Worm (Caenorhabditis elegans) whole organism, L1 larva: ENCODE data around the gene Y75B8A.19.

Source experiments
- C16A3.4 ChIP-seq: fragments of 150-350 bp; optimal IDR thresholded peaks from 2 replicates; lab custom pipeline; 2014; ENCODE audit warnings: missing biosample characterization, missing genetic modification characterization
- C34B4.2 ChIP-seq: sonication (generic microtip); optimal IDR thresholded peaks from 2 replicates; lab custom pipeline; 2017; ENCODE audit warnings: mild to moderate bottlenecking, missing genetic modification characterization, missing compliant biosample characterization
- F16B12.6 ChIP-seq: fragments of 150-350 bp; optimal IDR thresholded peaks from 2 replicates; lab custom pipeline; 2014; ENCODE audit warnings: missing biosample characterization, missing genetic modification characterization
- Y116A8C.19 ChIP-seq: sonication (generic microtip); optimal IDR thresholded peaks from 2 replicates; lab custom pipeline; 2016; ENCODE audit warnings: missing compliant biosample characterization, missing genetic modification characterization, borderline replicate concordance
- aha-1 ChIP-seq: fragments of 150-350 bp; optimal IDR thresholded peaks from 2 replicates; lab custom pipeline; 2014; ENCODE audit warnings: missing biosample characterization, missing genetic modification characterization
- ceh-8 ChIP-seq: fragments of 200-800 bp; sonication (Bioruptor generic); optimal IDR thresholded peaks from 2 replicates; lab custom pipeline; 2018; ENCODE audit warnings: mild to moderate bottlenecking, missing genetic modification characterization, moderate library complexity, missing compliant biosample characterization
- ceh-88 ChIP-seq: fragments of 200-800 bp; sonication (Bioruptor generic); IDR thresholded peaks from 2 replicates; pipeline ENCODE4 v1.3.6; 2022; ENCODE audit warnings: missing genetic modification characterization, missing compliant biosample characterization
- ceh-90 ChIP-seq: sonication (generic microtip); optimal IDR thresholded peaks from 2 replicates; lab custom pipeline; 2016; ENCODE audit warnings: missing genetic modification characterization, missing compliant biosample characterization
- efl-1 ChIP-seq, 4 experiments: fragments of 150-350 bp; optimal IDR thresholded peaks in 3 of 4; peaks in 1 of 4; 1 replicate in 1 of 4; 2 replicates in 3 of 4; lab custom pipeline; 2014; ENCODE audit warnings: missing biosample characterization in 2 of 4, missing genetic modification characterization in 2 of 4, missing genetic modification reagents in 2 of 4
- efl-3 ChIP-seq: fragments of 200-800 bp; sonication (Bioruptor generic); optimal IDR thresholded peaks from 2 replicates; lab custom pipeline; 2018; ENCODE audit warnings: mild to moderate bottlenecking, missing genetic modification characterization, missing compliant biosample characterization
- egl-13 ChIP-seq: sonication (generic microtip); optimal IDR thresholded peaks from 2 replicates; lab custom pipeline; 2016; ENCODE audit warnings: missing genotype, missing genetic modification reagents, missing genetic modification characterization, missing compliant biosample characterization
- elt-2 ChIP-seq: sonication (generic microtip); optimal IDR thresholded peaks from 2 replicates; lab custom pipeline; 2016; ENCODE audit warnings: missing genetic modification characterization, mild to moderate bottlenecking, inconsistent platforms, missing compliant biosample characterization, missing genetic modification reagents
- elt-3 ChIP-seq, 6 experiments: fragments of 150-350 bp in 1 of 6; sonication (generic microtip); optimal IDR thresholded peaks; 2 replicates each; lab custom pipeline; 2017 to 2018; ENCODE audit warnings: missing biosample characterization in 6 of 6, missing genetic modification characterization in 6 of 6, inconsistent platforms in 1 of 6
- ets-5 ChIP-seq: fragments of 200-800 bp; sonication (Bioruptor generic); IDR thresholded peaks from 2 replicates; pipeline ENCODE4 v1.3.6; 2022; ENCODE audit warnings: missing genetic modification characterization, missing compliant biosample characterization
- fkh-10 ChIP-seq: sonication (generic microtip); optimal IDR thresholded peaks from 2 replicates; lab custom pipeline; 2017; ENCODE audit warnings: missing biosample characterization, missing genetic modification reagents, missing genetic modification characterization
- fkh-4 ChIP-seq: sonication (generic microtip); optimal IDR thresholded peaks from 2 replicates; lab custom pipeline; 2016; ENCODE audit warnings: missing compliant biosample characterization, missing genetic modification characterization, borderline replicate concordance
- fkh-8 ChIP-seq: sonication (generic microtip); optimal IDR thresholded peaks from 2 replicates; lab custom pipeline; 2016; ENCODE audit warnings: mild to moderate bottlenecking, missing genetic modification characterization, missing compliant biosample characterization
- fos-1 ChIP-seq: fragments of 150-350 bp; optimal IDR thresholded peaks from 2 replicates; lab custom pipeline; 2014; ENCODE audit warnings: missing biosample characterization, missing genetic modification characterization
- isw-1 ChIP-seq: fragments of 200-800 bp; sonication (Bioruptor generic); IDR thresholded peaks from 2 replicates; pipeline ENCODE4 v1.3.6; 2022; ENCODE audit warnings: missing genetic modification characterization, missing compliant biosample characterization
- lin-39 ChIP-seq: fragments of 150-350 bp; optimal IDR thresholded peaks from 2 replicates; lab custom pipeline; 2014; ENCODE audit warnings: missing biosample characterization, missing genetic modification reagents, missing genetic modification characterization
- lsy-2 ChIP-seq, 2 experiments: fragments of 150-350 bp; optimal IDR thresholded peaks; 2 replicates each; lab custom pipeline; 2014; ENCODE audit warnings: missing biosample characterization in 2 of 2, missing genetic modification characterization in 2 of 2
- mab-9 ChIP-seq: fragments of 200-800 bp; sonication (Bioruptor generic); IDR thresholded peaks from 2 replicates; pipeline ENCODE4 v1.3.6; 2022; ENCODE audit warnings: missing genetic modification reagents, missing genetic modification characterization, missing compliant biosample characterization
- mdl-1 ChIP-seq, 2 experiments: fragments of 150-350 bp; optimal IDR thresholded peaks; 2 replicates each; lab custom pipeline; 2014 to 2017; ENCODE audit warnings: missing biosample characterization in 2 of 2, missing genetic modification characterization in 2 of 2, inconsistent platforms in 1 of 2
- mef-2 ChIP-seq: fragments of 150-350 bp; optimal IDR thresholded peaks from 2 replicates; lab custom pipeline; 2014; ENCODE audit warnings: missing biosample characterization, missing genetic modification characterization
- nhr-11 ChIP-seq: fragments of 150-350 bp; optimal IDR thresholded peaks from 2 replicates; lab custom pipeline; 2014; ENCODE audit warnings: missing biosample characterization, missing genetic modification characterization
- nhr-28 ChIP-seq: fragments of 150-350 bp; optimal IDR thresholded peaks from 2 replicates; lab custom pipeline; 2014; ENCODE audit warnings: missing biosample characterization, missing genetic modification characterization
- nhr-77 ChIP-seq: fragments of 150-350 bp; optimal IDR thresholded peaks from 2 replicates; lab custom pipeline; 2014; ENCODE audit warnings: missing biosample characterization, missing genetic modification characterization
- pqm-1 ChIP-seq: sonication (generic microtip); optimal IDR thresholded peaks from 3 replicates; lab custom pipeline; 2017; ENCODE audit warnings: missing biosample characterization, missing genetic modification characterization
- skn-1 ChIP-seq: fragments of 150-350 bp; optimal IDR thresholded peaks from 2 replicates; lab custom pipeline; 2014; ENCODE audit warnings: missing biosample characterization, missing genetic modification characterization
- snu-23 ChIP-seq: sonication (generic microtip); optimal IDR thresholded peaks from 2 replicates; lab custom pipeline; 2016; ENCODE audit warnings: missing genetic modification characterization, missing compliant biosample characterization
- sox-4 ChIP-seq: sonication (generic microtip); optimal IDR thresholded peaks from 2 replicates; lab custom pipeline; 2016; ENCODE audit warnings: missing genetic modification characterization, missing compliant biosample characterization
- sup-37 ChIP-seq: fragments of 200-800 bp; sonication (Bioruptor generic); optimal IDR thresholded peaks from 2 replicates; lab custom pipeline; 2018; ENCODE audit warnings: mild to moderate bottlenecking, missing genetic modification characterization, missing compliant biosample characterization
- tlp-1 ChIP-seq: fragments of 150-350 bp; optimal IDR thresholded peaks from 2 replicates; lab custom pipeline; 2014; ENCODE audit warnings: missing biosample characterization, missing genetic modification characterization
- unc-130 ChIP-seq: fragments of 150-350 bp; optimal IDR thresholded peaks from 2 replicates; lab custom pipeline; 2017; ENCODE audit warnings: missing biosample characterization, missing genetic modification characterization, inconsistent platforms
- unc-30 ChIP-seq: sonication (generic microtip); optimal IDR thresholded peaks from 2 replicates; lab custom pipeline; 2017; ENCODE audit warnings: missing biosample characterization, missing genetic modification characterization
- unc-62 ChIP-seq: fragments of 150-350 bp; optimal IDR thresholded peaks from 2 replicates; lab custom pipeline; 2014; ENCODE audit warnings: missing biosample characterization, missing genetic modification reagents, missing genetic modification characterization
- xbp-1 ChIP-seq: sonication (generic microtip); optimal IDR thresholded peaks from 2 replicates; lab custom pipeline; 2016; ENCODE audit warnings: missing genetic modification characterization, missing compliant biosample characterization
- zag-1 ChIP-seq: fragments of 150-350 bp; optimal IDR thresholded peaks from 2 replicates; lab custom pipeline; 2014; ENCODE audit warnings: missing biosample characterization, missing genetic modification characterization
- zip-4 ChIP-seq: fragments of 200-800 bp; sonication (Bioruptor generic); optimal IDR thresholded peaks from 2 replicates; lab custom pipeline; 2018; ENCODE audit warnings: mild to moderate bottlenecking, missing genetic modification characterization, moderate library complexity, missing compliant biosample characterization
- ztf-4 ChIP-seq: fragments of 150-350 bp; optimal IDR thresholded peaks from 2 replicates; lab custom pipeline; 2014; ENCODE audit warnings: missing biosample characterization, missing genetic modification characterization

The Y75B8A.19 gene

ce11 chrIII:12182919-12183318 lies 43.5 kb upstream of the Y75B8A.19 start, which contains the start of gene Y75B8A.10:
Gene Y75B8A.10, minus strand, starts transcription at chrIII:12183019.
- TF ChIP-seq isw-1 (GFP tag; lab: Robert Waterston, UW): no peak
- no peak for TF ChIP-seq unc-130 (tag; lab: Kevin White, UChicago)
- TF ChIP-seq F16B12.6 (tag; lab: Kevin White, UChicago): no peak
- TF ChIP-seq nhr-28 (tag; lab: Kevin White, UChicago): no peak
- TF ChIP-seq snu-23 (GFP tag; lab: Kevin White, UChicago): no peak
- TF ChIP-seq tlp-1 (tag; lab: Kevin White, UChicago): no peak
- TF ChIP-seq unc-62: no peak
- no peak for TF ChIP-seq zag-1 (tag; lab: Kevin White, UChicago)

- TF ChIP-seq C16A3.4 (tag; lab: Kevin White, UChicago) (no peak), lsy-2 (tag; optimal IDR thresholded peaks at IDR 0.05; lab: Kevin White, UChicago) (no peak), nhr-28 (tag; lab: Kevin White, UChicago) (no peak), mef-2 (tag; lab: Kevin White, UChicago) (no peak), ceh-88 (GFP tag; lab: Robert Waterston, UW) (no peak), sup-37 (GFP tag; lab: Kevin White, UChicago) (no peak), zip-4 (GFP tag; lab: Kevin White, UChicago) (no peak), pqm-1 (no peak), ceh-90 (tag; lab: Kevin White, UChicago) (no peak), nhr-77 (tag; lab: Kevin White, UChicago) (no peak), elt-3 (tag; optimal IDR thresholded peaks at IDR 0.05; lab: Kevin White, UChicago) (no peak), fos-1 (tag; lab: Kevin White, UChicago) (no peak), zag-1 (tag; lab: Kevin White, UChicago) (no peak), mab-9 (GFP tag; lab: Robert Waterston, UW) (no peak), fkh-4 (tag; lab: Kevin White, UChicago) (no peak), ceh-8 (no peak), C34B4.2 (tag; lab: Kevin White, UChicago) (no peak), egl-13 (tag; lab: Kevin White, UChicago) (no peak), Y116A8C.19 (tag; lab: Kevin White, UChicago) (no peak), nhr-11 (no peak)
These were observed 40.3 kb upstream of the Y75B8A.19 start, which contains the start of gene lury-1 for ce11 chrIII:12186111-12186510. Gene lury-1, plus strand, starts transcription at chrIII:12186411.

DNA sequence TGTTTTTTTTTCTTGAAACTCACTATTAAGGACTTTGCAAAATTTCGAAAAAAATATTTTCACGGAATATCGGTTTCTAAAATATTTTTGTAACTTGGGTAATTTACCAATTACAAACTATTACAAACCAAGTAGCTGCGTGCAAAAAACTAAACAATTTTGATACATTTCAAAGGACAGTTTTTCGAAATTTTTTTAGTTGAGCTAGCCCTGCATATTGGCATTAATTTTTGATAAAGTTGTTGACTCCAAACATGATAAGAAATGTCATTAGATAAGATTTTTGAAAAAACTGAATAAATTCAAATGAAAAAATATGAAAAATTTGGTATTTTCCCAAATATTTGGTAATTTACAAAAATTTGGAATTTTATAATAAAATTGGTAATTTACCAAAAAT lies 38.2 kb upstream of the Y75B8A.19 start:
- TF ChIP-seq mef-2 (tag; lab: Kevin White, UChicago) (no peak), pqm-1 (no peak), aha-1 (tag; lab: Kevin White, UChicago) (no peak), efl-3 (GFP tag; lab: Kevin White, UChicago) (no peak), zag-1 (tag; lab: Kevin White, UChicago) (no peak), fkh-8 (tag; lab: Kevin White, UChicago) (no peak), ets-5 (GFP tag; lab: Robert Waterston, UW) (no peak), skn-1 (no peak), unc-30 (tag; lab: Kevin White, UChicago) (no peak), elt-2 (tag; lab: Kevin White, UChicago) (peak; percentile 3), efl-1 (optimal IDR thresholded peaks at IDR 0.05; lab: Kevin White, UChicago) (no peak), efl-1 (GFP tag; optimal IDR thresholded peaks at IDR 0.05 in 1 of 2; lab: Kevin White, UChicago) (peak in 1 of 2 experiments; percentile 62), lin-39 (tag; lab: Kevin White, UChicago) (no peak), ztf-4 (tag; lab: Kevin White, UChicago) (no peak), mab-9 (GFP tag; lab: Robert Waterston, UW) (no peak)

ce11 chrIII:12194190-12194589 lies 32.2 kb upstream of the Y75B8A.19 start, which contains the start of gene Y75B8A.44:
Gene Y75B8A.44, plus strand, starts transcription at chrIII:12194490.
- TF ChIP-seq lin-39 (tag; lab: Kevin White, UChicago) (no peak), mdl-1 (tag; optimal IDR thresholded peaks at IDR 0.05; lab: Kevin White, UChicago) (no peak), xbp-1 (tag; lab: Kevin White, UChicago) (no peak), fkh-10 (GFP tag; lab: Kevin White, UChicago) (no peak), C16A3.4 (tag; lab: Kevin White, UChicago) (no peak), F16B12.6 (tag; lab: Kevin White, UChicago) (no peak), aha-1 (tag; lab: Kevin White, UChicago) (no peak), sox-4 (tag; lab: Kevin White, UChicago) (no peak)
